Fruit fly (Drosophila melanogaster): ENCODE results near the gene spo.

spo gene

DNA sequence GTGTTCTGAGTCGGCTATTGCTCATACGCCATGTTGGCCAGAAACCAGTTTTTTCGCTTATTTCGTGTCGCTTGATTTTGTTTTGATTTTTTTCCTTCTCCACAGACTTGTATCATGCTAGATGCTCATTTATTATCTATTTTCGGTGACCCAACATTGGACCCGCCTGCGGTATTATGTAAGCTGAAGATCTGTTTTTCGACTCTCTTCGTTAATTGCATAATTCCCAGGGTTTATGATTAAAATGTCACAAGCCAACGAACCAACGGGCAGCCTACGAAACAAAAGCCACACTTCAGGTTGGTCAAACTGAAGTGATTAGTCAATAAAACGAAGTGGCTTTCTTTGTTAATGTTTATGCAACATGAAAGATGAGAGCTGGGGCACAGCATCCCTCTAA, 13.8 kb downstream of the spo start:
- TF ChIP-seq CG8478 (optimal IDR thresholded peaks at IDR 0.05) (no peak), psq (optimal IDR thresholded peaks at IDR 0.05) (no peak), Dll (optimal IDR thresholded peaks at IDR 0.05) (no peak), EcR (GFP tag; optimal IDR thresholded peaks at IDR 0.05) (no peak), pan (optimal IDR thresholded peaks at IDR 0.05) (no peak), usp (GFP tag; optimal IDR thresholded peaks at IDR 0.05) (no peak)

DNA sequence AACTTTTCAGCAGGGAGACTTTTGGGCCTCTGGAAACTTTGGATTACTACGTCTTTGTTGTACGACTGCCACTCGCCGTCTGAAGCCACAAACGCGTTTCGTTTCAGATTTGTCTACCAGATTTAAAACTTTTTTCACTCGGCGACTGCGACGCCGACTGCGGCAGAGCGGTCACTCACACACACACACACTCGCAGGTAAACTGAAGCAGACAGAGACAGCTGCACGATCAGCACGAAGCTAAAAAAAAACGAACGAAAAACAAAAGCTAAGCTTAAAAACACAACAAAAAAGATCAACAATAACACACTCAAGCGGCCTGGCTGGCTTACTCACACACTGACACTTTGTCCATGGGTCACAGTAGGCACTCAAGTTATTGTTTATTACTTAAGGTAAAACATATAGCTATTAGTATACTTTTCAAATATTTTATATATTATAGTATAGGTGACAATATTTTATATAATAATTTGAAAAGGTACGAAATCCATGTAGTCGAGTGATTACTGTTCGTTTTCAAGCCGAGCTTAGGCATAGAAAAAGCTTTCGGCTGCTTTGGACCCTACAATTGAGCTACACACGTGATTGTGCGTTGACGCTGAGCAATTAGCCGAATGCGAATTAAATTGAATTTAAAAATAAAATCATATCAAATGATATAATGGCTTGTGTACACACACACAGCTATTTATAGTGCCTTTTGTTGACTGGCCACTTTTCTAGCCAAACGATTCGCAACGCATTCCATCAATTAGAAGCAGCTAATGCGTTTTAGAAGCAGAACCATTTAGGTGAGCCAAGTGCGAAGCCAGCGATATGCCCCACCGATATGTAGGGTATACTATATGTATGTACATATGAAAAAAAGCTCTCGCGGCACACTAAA, 14.9 kb downstream of the spo start, which contains the start of gene Msr-110:
TSS of gene Msr-110 (minus strand) at position 99 of the 889 bp plus-strand sequence.
- TF ChIP-seq CG8478 (optimal IDR thresholded peaks at IDR 0.05): no peak
- TF ChIP-seq EcR (GFP tag; optimal IDR thresholded peaks at IDR 0.05): no peak

DNA sequence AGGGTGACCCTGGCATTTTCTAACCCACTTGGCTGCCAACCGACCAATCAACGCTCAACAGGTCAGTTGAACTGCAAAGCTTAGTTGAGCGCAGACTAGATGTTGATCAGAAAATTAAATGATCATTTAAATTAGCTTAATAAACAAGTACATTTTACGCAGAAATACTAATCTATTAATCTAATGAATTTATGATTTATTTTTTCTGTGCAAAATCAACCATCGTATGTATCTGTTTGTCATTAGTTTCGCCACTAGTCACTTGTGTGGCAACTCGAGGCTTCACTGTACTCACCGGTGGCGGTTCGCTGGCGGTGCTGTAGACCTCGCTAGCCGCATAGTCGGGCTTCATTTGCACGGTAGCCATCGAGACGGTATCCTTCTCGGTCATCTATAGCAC, 15.8 kb downstream of the spo start:
- TF ChIP-seq EcR (GFP tag; optimal IDR thresholded peaks at IDR 0.05): no peak
- no peak for TF ChIP-seq CG8478 (optimal IDR thresholded peaks at IDR 0.05)
- no peak for TF ChIP-seq Dll (optimal IDR thresholded peaks at IDR 0.05)
- TF ChIP-seq pan (optimal IDR thresholded peaks at IDR 0.05): no peak
- no peak for TF ChIP-seq usp (GFP tag; optimal IDR thresholded peaks at IDR 0.05)
- TF ChIP-seq psq (optimal IDR thresholded peaks at IDR 0.05): no peak

DNA sequence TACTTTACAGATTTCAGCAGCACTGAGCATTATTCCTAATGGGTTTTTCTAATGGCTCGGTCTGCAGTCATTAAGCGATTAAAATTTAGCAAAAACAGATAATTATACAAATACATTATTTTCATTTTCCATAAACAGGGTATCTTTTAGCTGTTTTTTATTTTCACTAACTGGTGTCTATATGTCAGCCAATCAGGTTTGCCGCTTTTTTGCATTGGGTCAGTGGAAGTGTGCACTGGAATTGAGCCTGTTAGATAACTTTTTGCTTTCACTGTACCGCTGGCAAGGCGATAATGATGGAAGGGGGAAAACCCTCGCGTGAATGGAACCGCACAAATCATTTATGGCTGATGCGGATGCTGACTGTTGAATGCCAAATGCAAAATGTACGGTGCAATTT, 16.8 kb downstream of the spo start:
- TF ChIP-seq usp (GFP tag; optimal IDR thresholded peaks at IDR 0.05): no peak
- no peak for TF ChIP-seq pan (optimal IDR thresholded peaks at IDR 0.05)
- TF ChIP-seq psq (optimal IDR thresholded peaks at IDR 0.05): no peak
- TF ChIP-seq EcR (GFP tag; optimal IDR thresholded peaks at IDR 0.05): no peak
- no peak for TF ChIP-seq CG8478 (optimal IDR thresholded peaks at IDR 0.05)
- TF ChIP-seq Dll (optimal IDR thresholded peaks at IDR 0.05): no peak

DNA sequence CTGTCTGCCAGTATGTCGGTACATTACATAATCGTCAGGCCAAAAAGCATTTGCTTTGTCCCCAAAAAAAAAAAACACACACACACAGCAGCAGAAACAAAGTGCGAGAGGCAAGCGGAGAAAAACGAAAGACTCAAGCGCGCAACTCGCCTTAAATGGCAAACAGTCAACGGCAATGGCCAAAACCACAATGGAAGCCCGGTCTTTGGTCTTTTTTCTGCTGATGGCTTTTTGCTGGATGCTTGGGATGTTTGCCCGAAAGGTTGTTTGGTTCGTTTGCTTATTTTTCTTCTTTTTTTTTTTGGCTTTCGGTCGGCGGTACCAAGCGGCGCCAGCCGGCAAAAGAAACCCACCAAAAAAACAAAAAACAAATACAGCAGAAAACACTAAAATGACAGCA, 21.3 kb downstream of the spo start:
- TF ChIP-seq Dll (optimal IDR thresholded peaks at IDR 0.05) (peak; percentile 9), usp (GFP tag; optimal IDR thresholded peaks at IDR 0.05) (no peak), pan (optimal IDR thresholded peaks at IDR 0.05) (no peak), psq (optimal IDR thresholded peaks at IDR 0.05) (no peak), EcR (GFP tag; optimal IDR thresholded peaks at IDR 0.05) (no peak), CG8478 (optimal IDR thresholded peaks at IDR 0.05) (no peak)

DNA sequence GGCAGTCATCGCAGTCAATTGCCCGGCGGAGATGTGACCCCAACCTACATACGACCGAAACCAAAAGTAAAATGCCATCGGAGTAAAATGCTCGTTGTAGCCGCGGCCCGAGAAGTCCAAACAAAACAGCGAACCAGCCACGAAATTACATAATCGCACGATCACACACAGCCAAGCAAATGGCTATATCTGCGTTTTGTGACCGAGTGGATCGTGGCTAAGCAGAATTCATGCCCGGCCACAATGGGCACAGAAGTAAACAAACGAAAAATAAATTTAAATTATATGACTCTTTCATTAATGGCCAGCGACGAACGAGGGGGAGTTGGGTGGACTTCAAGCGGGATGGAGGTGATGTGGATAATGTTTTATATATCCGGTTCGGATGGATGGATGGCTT, 22.6 kb downstream of the spo start:
- no peak for TF ChIP-seq usp (GFP tag; optimal IDR thresholded peaks at IDR 0.05)
- no peak for TF ChIP-seq pan (optimal IDR thresholded peaks at IDR 0.05)
- no peak for TF ChIP-seq Dll (optimal IDR thresholded peaks at IDR 0.05)
- no peak for TF ChIP-seq psq (optimal IDR thresholded peaks at IDR 0.05)
- no peak for TF ChIP-seq EcR (GFP tag; optimal IDR thresholded peaks at IDR 0.05)
- no peak for TF ChIP-seq CG8478 (optimal IDR thresholded peaks at IDR 0.05)

DNA sequence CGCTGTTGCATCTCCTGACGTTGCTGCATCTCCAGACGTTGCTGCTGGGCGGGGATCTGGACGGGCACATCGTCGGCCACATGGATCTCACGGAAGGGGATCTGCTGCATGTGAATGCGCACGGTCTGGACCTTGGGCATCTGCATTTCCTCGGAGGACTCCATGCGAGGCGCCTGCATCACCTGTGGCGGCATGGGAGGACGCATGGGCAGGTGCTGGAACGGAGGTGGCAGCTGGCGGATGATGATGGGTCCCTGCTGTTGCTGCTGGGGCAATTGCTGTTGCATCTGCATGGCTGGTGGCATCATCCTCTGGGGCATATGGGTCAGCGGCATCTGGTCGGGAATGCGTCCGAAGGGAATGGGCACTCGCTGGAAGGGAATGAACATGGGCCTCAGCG, 24.0 kb downstream of the spo start:
- TF ChIP-seq Dll (optimal IDR thresholded peaks at IDR 0.05) (no peak), usp (GFP tag; optimal IDR thresholded peaks at IDR 0.05) (no peak), EcR (GFP tag; optimal IDR thresholded peaks at IDR 0.05) (no peak), psq (optimal IDR thresholded peaks at IDR 0.05) (no peak), pan (optimal IDR thresholded peaks at IDR 0.05) (no peak), CG8478 (optimal IDR thresholded peaks at IDR 0.05) (no peak)

DNA sequence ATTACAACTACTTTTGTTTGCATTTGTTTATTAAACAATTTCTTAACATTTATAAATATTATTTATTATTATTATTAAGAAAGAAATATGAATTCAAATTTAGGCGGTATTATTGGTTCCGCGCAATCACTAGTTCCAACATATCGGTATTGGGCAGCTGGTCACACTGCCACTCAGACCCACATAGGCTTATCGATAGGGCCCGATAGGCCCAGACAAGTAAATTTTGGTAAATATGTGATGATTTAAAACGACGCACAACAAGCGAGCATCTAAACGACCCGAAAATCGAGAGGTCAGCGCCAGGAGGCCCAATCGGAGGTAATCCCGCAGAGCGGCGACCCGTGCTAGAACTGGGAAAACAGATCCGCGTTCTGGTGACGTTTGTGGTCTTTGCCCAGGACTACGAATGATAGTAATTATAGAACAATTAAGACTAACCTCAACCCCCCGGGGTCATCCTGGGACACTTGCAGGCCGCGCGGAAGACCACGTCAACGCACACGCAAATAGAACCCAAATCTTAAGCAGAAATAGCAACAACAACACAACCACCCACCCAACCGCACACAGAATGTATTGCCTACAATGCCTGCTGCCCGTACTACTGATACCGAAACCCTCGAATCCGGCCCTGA, 27.2 kb downstream of the spo start, which contains the start of gene bc10:
TSS of gene bc10 (plus strand) at position 181 of the 638 bp plus-strand sequence.
- TF ChIP-seq Dll (optimal IDR thresholded peaks at IDR 0.05) (no peak), CG8478 (optimal IDR thresholded peaks at IDR 0.05) (no peak), pan (optimal IDR thresholded peaks at IDR 0.05) (no peak), psq (optimal IDR thresholded peaks at IDR 0.05) (no peak), usp (GFP tag; optimal IDR thresholded peaks at IDR 0.05) (no peak), EcR (GFP tag; optimal IDR thresholded peaks at IDR 0.05) (no peak)

DNA sequence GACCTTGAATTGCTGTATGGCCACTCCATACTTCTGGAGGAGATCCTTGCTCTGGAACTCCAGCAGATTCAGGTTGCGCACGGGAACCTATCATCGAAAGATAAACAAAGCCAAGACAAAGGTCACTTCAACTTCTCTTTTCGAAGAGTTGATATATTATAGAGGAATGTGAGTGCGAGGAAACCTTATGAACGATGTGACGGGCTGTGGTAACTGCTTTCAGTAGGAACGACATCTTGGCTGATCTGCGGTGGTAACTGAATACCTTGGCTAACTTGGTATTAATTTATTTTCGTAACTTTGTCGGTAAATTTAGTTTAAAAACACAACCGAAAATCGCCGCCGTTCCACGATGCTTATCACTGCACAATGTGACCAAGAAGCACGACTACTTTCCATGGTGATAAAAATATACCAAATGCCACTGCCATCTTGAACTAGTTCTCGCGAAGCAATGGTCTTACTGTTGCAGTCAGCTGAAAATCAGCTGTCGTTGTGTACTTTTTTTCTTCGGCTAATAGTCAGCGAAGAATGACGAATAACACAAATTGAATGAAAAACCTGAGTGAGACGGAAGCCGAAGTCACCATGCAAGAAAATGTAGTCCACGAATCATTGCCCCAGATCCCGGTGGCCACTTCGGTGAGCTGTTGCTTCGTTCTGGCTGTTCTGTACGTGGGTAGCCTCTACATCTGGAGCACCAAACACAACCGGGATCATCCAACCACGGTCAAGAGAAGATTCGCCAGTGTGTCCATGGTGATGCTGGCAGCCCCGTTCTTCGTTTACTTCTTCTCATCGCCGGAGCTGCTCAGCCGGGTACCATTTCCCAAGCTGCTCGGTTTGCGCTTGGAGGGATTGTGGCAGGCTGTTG, 28.8 kb downstream of the spo start, which contains the start of the genes ScsbetaG and Sras:
TSS of gene ScsbetaG (minus strand) at position 383 of the 874 bp plus-strand sequence.
TSS of gene Sras (plus strand) at position 466 of the 874 bp plus-strand sequence.
- no peak for TF ChIP-seq usp (GFP tag; optimal IDR thresholded peaks at IDR 0.05)
- no peak for TF ChIP-seq Dll (optimal IDR thresholded peaks at IDR 0.05)
- TF ChIP-seq pan (optimal IDR thresholded peaks at IDR 0.05): no peak
- TF ChIP-seq CG8478 (optimal IDR thresholded peaks at IDR 0.05): no peak
- TF ChIP-seq psq (optimal IDR thresholded peaks at IDR 0.05): no peak
- TF ChIP-seq EcR (GFP tag; optimal IDR thresholded peaks at IDR 0.05): no peak

DNA sequence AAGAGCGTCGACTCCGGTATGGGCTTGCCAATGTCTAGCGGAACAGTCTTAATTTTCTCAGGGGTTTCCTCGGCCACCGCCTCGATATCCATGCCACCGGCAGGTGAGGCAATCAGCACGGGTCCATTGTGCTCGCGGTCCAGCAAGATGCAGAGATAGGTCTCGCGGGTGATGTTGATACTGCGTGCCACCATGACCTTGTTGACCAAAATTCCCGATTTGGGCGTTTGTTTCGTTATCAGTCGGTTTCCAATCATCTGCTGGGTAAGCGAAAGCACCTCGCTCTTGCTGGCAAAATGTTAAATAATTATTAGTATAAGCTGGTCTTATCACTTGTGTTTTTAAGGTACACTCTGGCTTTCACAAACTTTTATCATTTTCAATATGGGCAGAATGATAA, 29.8 kb downstream of the spo start:
- no peak for TF ChIP-seq usp (GFP tag; optimal IDR thresholded peaks at IDR 0.05)
- no peak for TF ChIP-seq pan (optimal IDR thresholded peaks at IDR 0.05)
- no peak for TF ChIP-seq CG8478 (optimal IDR thresholded peaks at IDR 0.05)
- no peak for TF ChIP-seq Dll (optimal IDR thresholded peaks at IDR 0.05)
- TF ChIP-seq psq (optimal IDR thresholded peaks at IDR 0.05): no peak
- no peak for TF ChIP-seq EcR (GFP tag; optimal IDR thresholded peaks at IDR 0.05)

DNA sequence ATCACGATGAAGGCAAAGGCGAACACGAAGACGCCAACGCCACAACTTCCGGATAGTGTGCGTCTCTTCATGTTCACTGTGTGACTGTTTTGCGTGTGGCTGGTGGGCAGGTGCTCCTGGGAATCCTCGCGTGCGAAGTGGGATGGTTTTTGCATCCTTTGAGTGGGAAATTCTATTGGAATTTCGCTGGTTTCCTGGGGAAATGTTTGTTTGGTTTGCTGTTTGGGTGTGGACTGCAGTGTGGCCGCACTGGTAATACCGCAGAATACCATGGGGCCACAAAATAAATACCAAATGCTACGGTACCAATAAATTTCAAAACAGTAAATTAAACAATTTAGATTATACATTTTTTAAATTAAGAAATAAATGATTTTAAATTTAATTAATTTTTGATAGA, 31.0 kb downstream of the spo start, which contains the start of gene sinu:
TSS of gene sinu (minus strand) at position 258 of the 400 bp plus-strand sequence.
- TF ChIP-seq Dll (optimal IDR thresholded peaks at IDR 0.05): no peak
- TF ChIP-seq pan (optimal IDR thresholded peaks at IDR 0.05): no peak
- no peak for TF ChIP-seq usp (GFP tag; optimal IDR thresholded peaks at IDR 0.05)
- no peak for TF ChIP-seq psq (optimal IDR thresholded peaks at IDR 0.05)
- no peak for TF ChIP-seq EcR (GFP tag; optimal IDR thresholded peaks at IDR 0.05)
- no peak for TF ChIP-seq CG8478 (optimal IDR thresholded peaks at IDR 0.05)
